Worm (Caenorhabditis elegans): ENCODE data around the gene C45G9.5.

ce11 chrIII:5042112-5042511 lies 5.8 kb upstream of the C45G9.5 start, which contains the start of gene nlp-43:
- TF ChIP-seq him-1 (tag; optimal IDR thresholded peaks at IDR 0.05) (no peak), W03F9.2 (tag; optimal IDR thresholded peaks at IDR 0.05) (no peak), dao-5 (tag; optimal IDR thresholded peaks at IDR 0.05) (no peak)
